Worm (Caenorhabditis elegans) whole organism, late embryonic: Measurements from ENCODE around the gene vha-15.

Experiments used
- C38D4.7 ChIP-seq: fragments of 200-800 bp; sonication (Bioruptor generic); optimal IDR thresholded peaks from 2 replicates; lab custom pipeline; 2018; ENCODE audit warnings: mild to moderate bottlenecking, missing genetic modification characterization, moderate library complexity, missing compliant biosample characterization
- F13H6.1 ChIP-seq: sonication (generic microtip); optimal IDR thresholded peaks from 2 replicates; lab custom pipeline; 2016; ENCODE audit warnings: missing genetic modification characterization, missing compliant biosample characterization
- fkh-10 ChIP-seq: fragments of 150-350 bp; optimal IDR thresholded peaks from 2 replicates; lab custom pipeline; 2014; ENCODE audit warnings: missing biosample characterization, missing genetic modification reagents, missing genetic modification characterization
- lim-6 ChIP-seq: sonication (generic microtip); optimal IDR thresholded peaks from 2 replicates; lab custom pipeline; 2016; ENCODE audit warnings: missing genetic modification characterization, missing compliant biosample characterization
- nhr-11 ChIP-seq: fragments of 150-350 bp; optimal IDR thresholded peaks from 2 replicates; lab custom pipeline; 2014; ENCODE audit warnings: missing biosample characterization, missing genetic modification characterization
- pag-3 ChIP-seq: sonication (generic microtip); optimal IDR thresholded peaks from 2 replicates; lab custom pipeline; 2016; ENCODE audit warnings: missing compliant biosample characterization, missing genetic modification characterization, borderline replicate concordance
- pqm-1 ChIP-seq: sonication (generic microtip); optimal IDR thresholded peaks from 2 replicates; lab custom pipeline; 2016; ENCODE audit warnings: missing genetic modification characterization, missing compliant biosample characterization
- pros-1 ChIP-seq: fragments of 150-350 bp; optimal IDR thresholded peaks from 2 replicates; lab custom pipeline; 2014; ENCODE audit warnings: missing biosample characterization, missing genetic modification reagents, missing genetic modification characterization

- TF ChIP-seq C38D4.7, result no peak
- no peak for TF ChIP-seq F13H6.1 (tag; lab: Kevin White, UChicago)
- TF ChIP-seq lim-6 (tag; lab: Kevin White, UChicago), result no peak
- no peak for TF ChIP-seq nhr-11 (tag; lab: Kevin White, UChicago)
- TF ChIP-seq pros-1 (tag; lab: Kevin White, UChicago), result no peak
- no peak for TF ChIP-seq fkh-10 (GFP tag; lab: Kevin White, UChicago)
- TF ChIP-seq pag-3 (tag; lab: Kevin White, UChicago), result no peak
- no peak for TF ChIP-seq pqm-1 (tag; lab: Kevin White, UChicago)
Observed at ce11 chrX:2267956-2268355, 30.2 kb downstream of the vha-15 start, which contains the start of gene AH9.6.
